Fruit fly (Drosophila melanogaster): Measurements from ENCODE around the gene Brr2.
A peak's percentile ranks its signal among the peaks of the same experiment; 100 is the strongest.

Brr2 gene

DNA sequence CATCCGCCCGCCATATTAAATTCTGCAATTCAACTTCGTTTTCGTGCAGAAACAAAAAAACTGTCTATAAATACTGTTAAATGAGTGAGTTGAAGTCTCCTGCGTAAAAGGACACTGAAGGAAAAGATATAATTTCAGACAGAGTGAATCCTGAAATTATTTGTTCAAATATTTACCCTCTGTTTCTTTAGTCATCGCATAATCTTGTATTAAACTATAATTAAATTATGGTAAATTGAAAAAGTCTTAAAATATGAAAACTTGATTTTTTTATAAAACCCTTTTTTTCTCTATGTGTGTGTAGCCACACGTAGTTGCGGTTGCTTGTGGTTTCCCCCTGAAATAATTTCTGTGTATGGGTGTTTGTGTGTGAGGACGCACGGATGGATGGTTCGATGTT lies 44.3 kb downstream of the Brr2 start (continued):
- no peak for TF ChIP-seq Rx (GFP tag; IDR thresholded peaks at IDR 0.05)
- TF ChIP-seq maf-S (GFP tag; optimal IDR thresholded peaks at IDR 0.05): no peak
- no peak for TF ChIP-seq CkIIα-i1 (GFP tag; IDR thresholded peaks at IDR 0.05)
- TF ChIP-seq tgo (GFP tag; IDR thresholded peaks at IDR 0.05): peak; percentile 31; the same call in 1 of the 3 replicates
- no peak for TF ChIP-seq gfzf (GFP tag; optimal IDR thresholded peaks at IDR 0.05)
- TF ChIP-seq gcm (GFP tag; optimal IDR thresholded peaks at IDR 0.05): no peak
- no peak for TF ChIP-seq CG10431 (GFP tag; optimal IDR thresholded peaks at IDR 0.05)
- TF ChIP-seq CG10147 (GFP tag; optimal IDR thresholded peaks at IDR 0.05): peak; percentile 20
- no peak for TF ChIP-seq CG16863 (GFP tag; optimal IDR thresholded peaks at IDR 0.05)
- no peak for TF ChIP-seq crp (GFP tag; optimal IDR thresholded peaks at IDR 0.05)
- peak; percentile 8 for TF ChIP-seq Nf-YB (GFP tag; optimal IDR thresholded peaks at IDR 0.05)
- TF ChIP-seq Dp (GFP tag; optimal IDR thresholded peaks at IDR 0.05): no peak
- no peak for TF ChIP-seq klu (GFP tag; IDR thresholded peaks at IDR 0.05)
- no peak for TF ChIP-seq NC2α (GFP tag; optimal IDR thresholded peaks at IDR 0.05)
- no peak for TF ChIP-seq Opbp (GFP tag; IDR thresholded peaks at IDR 0.05; ENCODE audit: partially characterized antibody)
- peak; percentile 1 for TF ChIP-seq CG4854 (GFP tag; optimal IDR thresholded peaks at IDR 0.05)
- no peak for TF ChIP-seq dimm (GFP tag; IDR thresholded peaks at IDR 0.05)
- TF ChIP-seq CG2199 (GFP tag; IDR thresholded peaks at IDR 0.05): no peak
- no peak for TF ChIP-seq Hey (tag; optimal IDR thresholded peaks at IDR 0.05)
- TF ChIP-seq CG15269 (tag; optimal IDR thresholded peaks at IDR 0.05): peak; percentile 58
- no peak for TF ChIP-seq rib (GFP tag; IDR thresholded peaks at IDR 0.05)
- TF ChIP-seq gro (GFP tag; optimal IDR thresholded peaks at IDR 0.05): peak; percentile 13
- no peak for TF ChIP-seq CG10959 (GFP tag; IDR thresholded peaks at IDR 0.05)
- TF ChIP-seq CG7745 (tag; optimal IDR thresholded peaks at IDR 0.05): no peak
- TF ChIP-seq CG34376 (GFP tag; optimal IDR thresholded peaks at IDR 0.05): no peak
- no peak for TF ChIP-seq CG7357 (GFP tag; IDR thresholded peaks at IDR 0.05)
- TF ChIP-seq sisA (GFP tag; IDR thresholded peaks at IDR 0.05): peak; percentile 45
- no peak for TF ChIP-seq pfk (GFP tag; optimal IDR thresholded peaks at IDR 0.05)
- no peak for TF ChIP-seq chn (GFP tag; optimal IDR thresholded peaks at IDR 0.05)
- no peak for TF ChIP-seq mld (GFP tag; IDR thresholded peaks at IDR 0.05; ENCODE audit: partially characterized antibody)
- no peak for TF ChIP-seq HLHmδ (GFP tag; optimal IDR thresholded peaks at IDR 0.05)
- TF ChIP-seq CG2116 (GFP tag; optimal IDR thresholded peaks at IDR 0.05): no peak
- no peak for TF ChIP-seq Hr3 (GFP tag; optimal IDR thresholded peaks at IDR 0.05)
- TF ChIP-seq CG11247 (GFP tag; IDR thresholded peaks at IDR 0.05): no peak
- TF ChIP-seq ERR (GFP tag; optimal IDR thresholded peaks at IDR 0.05): no peak
- peak; percentile 33; the same call in 1 of the 2 replicates for TF ChIP-seq CG6689 (GFP tag; IDR thresholded peaks at IDR 0.05)
- TF ChIP-seq Dek (tag; optimal IDR thresholded peaks at IDR 0.05): peak; percentile 35
- no peak for TF ChIP-seq Stat92E (GFP tag; optimal IDR thresholded peaks at IDR 0.05)
- TF ChIP-seq Oaz (GFP tag; IDR thresholded peaks at IDR 0.05): no peak
- TF ChIP-seq Sox100B (GFP tag; optimal IDR thresholded peaks at IDR 0.05): peak; percentile 31
- no peak for TF ChIP-seq CG10543 (GFP tag; optimal IDR thresholded peaks at IDR 0.05)
- TF ChIP-seq CG17912 (GFP tag; optimal IDR thresholded peaks at IDR 0.05): no peak
- TF ChIP-seq CG17829 (tag; optimal IDR thresholded peaks at IDR 0.05): peak; percentile 36
- TF ChIP-seq Taf1 (GFP tag; IDR thresholded peaks at IDR 0.05): no peak
- no peak for TF ChIP-seq exex (tag; optimal IDR thresholded peaks at IDR 0.05)
- TF ChIP-seq dan (GFP tag; IDR thresholded peaks at IDR 0.05): no peak
- TF ChIP-seq fru (optimal IDR thresholded peaks at IDR 0.05): no peak
- TF ChIP-seq ara (GFP tag; IDR thresholded peaks at IDR 0.05): no peak
- no peak for TF ChIP-seq NK7.1 (GFP tag; optimal IDR thresholded peaks at IDR 0.05)
- no peak for TF ChIP-seq Dip3 (GFP tag; optimal IDR thresholded peaks at IDR 0.05)
- TF ChIP-seq jumu (GFP tag; optimal IDR thresholded peaks at IDR 0.05): no peak
- TF ChIP-seq lmd (GFP tag; IDR thresholded peaks at IDR 0.05): no peak
